Worm (Caenorhabditis elegans) whole organism, L4/young adult: Measurements from ENCODE around the gene ztf-17.

Experiments
- W03F9.2 ChIP-seq: fragments of 150-350 bp; optimal IDR thresholded peaks from 2 replicates; lab custom pipeline; 2014; ENCODE audit warnings: missing biosample characterization, missing genetic modification characterization
- dao-5 ChIP-seq: sonication (generic microtip); optimal IDR thresholded peaks from 2 replicates; lab custom pipeline; 2016; ENCODE audit warnings: missing genotype, missing genetic modification characterization, moderate library complexity, missing compliant biosample characterization

ce11 chrII:7895190-7895589, 25.2 kb upstream of the ztf-17 start:
- TF ChIP-seq dao-5 (tag; lab: Kevin White, UChicago), result no peak
- no peak for TF ChIP-seq W03F9.2 (tag; lab: Kevin White, UChicago)
